Fruit fly (Drosophila melanogaster) Kc167 (cell line): Measurements from ENCODE around the gene CtBP.

ENCODE experiments used
- Myc ChIP-seq: fragments of >200 bp; optimal IDR thresholded peaks from 2 replicates; lab custom pipeline; 2017; ENCODE audit warnings: missing external identifiers
- Sin3A ChIP-seq: fragments of >200 bp; optimal IDR thresholded peaks from 2 replicates; lab custom pipeline; 2018; ENCODE audit warnings: missing external identifiers
- h ChIP-seq: fragments of >200 bp; optimal IDR thresholded peaks from 3 replicates; lab custom pipeline; 2018; ENCODE audit warnings: missing external identifiers
- insv ChIP-seq: fragments of >200 bp; optimal IDR thresholded peaks from 3 replicates; lab custom pipeline; 2018; ENCODE audit warnings: missing external identifiers
- psq ChIP-seq: fragments of >200 bp; optimal IDR thresholded peaks from 2 replicates; lab custom pipeline; 2017; ENCODE audit warnings: missing external identifiers
- ttk ChIP-seq: sonication (Bioruptor generic); optimal IDR thresholded peaks from 2 replicates; lab custom pipeline; 2017; ENCODE audit warnings: missing external identifiers

DNA sequence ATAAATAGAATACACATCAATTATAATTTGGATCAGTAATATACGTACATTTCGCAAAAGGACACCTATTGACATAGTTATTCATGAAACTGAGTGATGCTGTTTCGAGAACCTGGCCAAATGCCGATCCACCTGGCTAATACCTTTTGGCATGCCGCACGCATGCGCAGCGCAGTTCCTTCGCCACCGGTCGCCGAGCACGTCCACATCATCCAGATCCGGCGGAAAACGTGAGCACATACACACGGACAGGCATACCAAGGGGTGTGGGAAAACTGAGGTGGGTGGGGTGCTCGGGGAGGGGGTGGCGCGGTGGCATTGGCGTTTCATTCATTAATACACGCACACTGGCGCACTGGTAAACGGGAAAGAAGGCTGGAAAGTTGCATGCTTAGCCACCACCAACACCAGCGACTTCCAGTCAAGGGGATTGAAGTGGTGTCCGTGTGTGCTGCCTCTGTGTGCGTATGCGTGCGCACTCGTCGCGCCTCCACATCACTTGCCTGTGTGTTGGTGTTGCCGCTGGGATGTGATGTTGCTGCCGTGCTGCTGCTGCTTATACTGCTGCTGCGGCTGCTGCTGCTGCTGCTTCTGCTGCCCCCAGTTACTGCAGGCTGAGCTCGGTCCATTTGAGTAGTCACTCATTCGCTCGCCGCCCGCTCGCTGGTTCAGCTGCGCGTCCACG, 45.8 kb downstream of the CtBP start, which contains the start of gene sim:
- TF ChIP-seq insv (lab: Kevin White, UChicago) = no peak
- TF ChIP-seq h (lab: Kevin White, UChicago) = no peak
- TF ChIP-seq Myc (lab: Kevin White, UChicago) = no peak
- no peak for TF ChIP-seq ttk
- no peak for TF ChIP-seq psq (lab: Kevin White, UChicago)
- no peak for TF ChIP-seq Sin3A (lab: Kevin White, UChicago)
